Fruit fly (Drosophila melanogaster) S2 (cell line): Measurements from ENCODE around the gene Drsl1.

Experiments used
- CG8478 ChIP-seq: fragments of >200 bp; optimal IDR thresholded peaks from 2 replicates; lab custom pipeline; 2018
- CTCF ChIP-seq, 2 experiments: fragments of >200 bp; optimal IDR thresholded peaks; 2 replicates each; lab custom pipeline; 2018

DNA sequence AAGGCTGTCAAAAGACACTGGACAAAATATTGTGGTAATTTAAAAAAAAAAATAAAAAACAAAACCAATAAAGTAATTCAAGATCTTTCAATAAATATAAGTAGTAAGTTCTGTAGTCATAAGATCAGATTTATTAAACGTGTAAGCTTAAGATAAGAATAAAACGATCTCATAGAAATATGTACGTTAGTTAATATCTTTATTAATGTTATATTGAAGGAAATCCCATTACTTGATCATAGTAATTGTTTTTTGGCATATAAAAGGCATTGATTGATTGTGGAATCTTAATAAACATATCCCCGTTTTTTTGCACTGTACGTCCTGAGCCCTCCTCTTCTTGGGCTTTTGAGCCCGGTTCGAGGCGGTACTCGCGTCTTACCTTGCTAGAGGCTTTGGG, 7.7 kb upstream of the Drsl1 start:
- TF ChIP-seq CG8478 (lab: Kevin White, UChicago), result no peak
- TF ChIP-seq CTCF (optimal IDR thresholded peaks at IDR 0.05; lab: Kevin White, UChicago), result no peak
